Fruit fly (Drosophila melanogaster): ENCODE data around the gene Cdc5.

dm6 chr3L:378072-378423, 16.9 kb upstream of the Cdc5 start:
- TF ChIP-seq CG1621 (tag; optimal IDR thresholded peaks at IDR 0.05) = no peak
- TF ChIP-seq Sox15 (GFP tag; optimal IDR thresholded peaks at IDR 0.05) = no peak
- no peak for TF ChIP-seq CG9139 (GFP tag; optimal IDR thresholded peaks at IDR 0.05)
- TF ChIP-seq CG6792 (GFP tag; optimal IDR thresholded peaks at IDR 0.05) = no peak
- no peak for TF ChIP-seq CG8119 (GFP tag; IDR thresholded peaks at IDR 0.05)
- TF ChIP-seq ss (GFP tag; optimal IDR thresholded peaks at IDR 0.05) = no peak
